Fruit fly (Drosophila melanogaster): Measurements from ENCODE around the gene CheB38a.

CheB38a gene

DNA sequence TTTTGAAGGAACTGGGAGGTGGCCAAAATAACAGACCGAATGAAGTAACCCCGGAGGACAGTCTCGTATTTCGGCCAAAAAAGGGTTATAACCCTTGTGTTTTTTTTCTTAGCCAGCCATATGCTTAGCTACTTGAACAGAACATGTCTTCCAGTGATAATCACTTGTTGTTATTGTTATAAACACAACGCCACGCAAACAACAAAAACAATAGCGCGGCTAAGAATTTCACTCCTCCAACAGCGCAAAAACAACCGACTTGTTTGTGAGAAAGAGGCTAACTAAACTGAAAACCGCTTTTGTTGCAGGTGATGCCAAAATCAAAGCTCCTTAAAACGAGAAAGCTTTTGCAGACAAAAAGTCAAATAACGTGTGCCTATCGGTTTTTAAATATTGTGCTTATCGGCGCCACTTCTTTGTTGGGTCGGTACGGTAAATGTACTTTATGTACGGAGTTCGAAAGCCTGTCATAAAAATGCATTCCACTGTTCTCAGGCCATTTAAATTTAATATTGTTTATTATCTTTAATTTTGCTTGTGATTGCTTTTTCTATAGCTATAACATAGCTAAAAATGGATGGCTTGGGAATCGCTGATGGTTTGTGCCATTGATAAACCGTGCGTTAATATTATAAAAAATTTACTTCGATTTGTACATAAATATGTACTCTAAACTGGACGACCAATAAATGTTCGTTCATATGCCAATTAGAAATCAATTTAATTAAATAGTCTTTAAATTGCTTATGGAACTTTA is 21.4 kb downstream of the CheB38a start, which contains the start of gene vari (continued):
- TF ChIP-seq CG10267 (tag; optimal IDR thresholded peaks at IDR 0.05) = no peak
- no peak for TF ChIP-seq br (optimal IDR thresholded peaks at IDR 0.05)
- no peak for TF ChIP-seq CG7987 (GFP tag; optimal IDR thresholded peaks at IDR 0.05)
- no peak for TF ChIP-seq ab (GFP tag; optimal IDR thresholded peaks at IDR 0.05)
- no peak for TF ChIP-seq CG18011 (GFP tag; optimal IDR thresholded peaks at IDR 0.05)
- TF ChIP-seq sna (GFP tag; IDR thresholded peaks at IDR 0.05; ENCODE audit: partially characterized antibody) = no peak
- no peak for TF ChIP-seq twi (tag; optimal IDR thresholded peaks at IDR 0.05)
- TF ChIP-seq zfh2 (GFP tag; optimal IDR thresholded peaks at IDR 0.05) = no peak
- no peak for TF ChIP-seq CG15479 (GFP tag; optimal IDR thresholded peaks at IDR 0.05)
- peak; percentile 19 for TF ChIP-seq caup (GFP tag; optimal IDR thresholded peaks at IDR 0.05; ENCODE audit: severe bottlenecking)
- peak; percentile 44; the same call in 2 of the 3 replicates for TF ChIP-seq Aef1 (GFP tag; IDR thresholded peaks at IDR 0.05)
- TF ChIP-seq Max (GFP tag; optimal IDR thresholded peaks at IDR 0.05) = no peak
- TF ChIP-seq NC2β (GFP tag; optimal IDR thresholded peaks at IDR 0.05) = no peak
- TF ChIP-seq CG2120 (GFP tag; optimal IDR thresholded peaks at IDR 0.05) = no peak
- TF ChIP-seq CG31388 (GFP tag; optimal IDR thresholded peaks at IDR 0.05) = no peak
- TF ChIP-seq CG17385 (GFP tag; optimal IDR thresholded peaks at IDR 0.05) = peak; percentile 21
- TF ChIP-seq CG18262 (tag; optimal IDR thresholded peaks at IDR 0.05) = no peak
- no peak for TF ChIP-seq CG12391 (tag; optimal IDR thresholded peaks at IDR 0.05)
- no peak for TF ChIP-seq en (GFP tag; optimal IDR thresholded peaks at IDR 0.05)
- TF ChIP-seq CG4820 (GFP tag; optimal IDR thresholded peaks at IDR 0.05) = no peak
- TF ChIP-seq CG17912 (GFP tag; optimal IDR thresholded peaks at IDR 0.05) = no peak
- TF ChIP-seq CG4854 (GFP tag; optimal IDR thresholded peaks at IDR 0.05) = no peak
- no peak for TF ChIP-seq Mad (GFP tag; optimal IDR thresholded peaks at IDR 0.05)
- no peak for TF ChIP-seq Sox102F (GFP tag; optimal IDR thresholded peaks at IDR 0.05)
- TF ChIP-seq Abd-B (GFP tag; optimal IDR thresholded peaks at IDR 0.05) = peak; percentile 45
- no peak for TF ChIP-seq trh (GFP tag; optimal IDR thresholded peaks at IDR 0.05)
- TF ChIP-seq Spps (tag; optimal IDR thresholded peaks at IDR 0.05) = no peak
- no peak for TF ChIP-seq C15 (GFP tag; IDR thresholded peaks at IDR 0.05)
- no peak for TF ChIP-seq CG4617 (GFP tag; optimal IDR thresholded peaks at IDR 0.05; ENCODE audit: borderline replicate concordance)
- TF ChIP-seq CG10543 (GFP tag; optimal IDR thresholded peaks at IDR 0.05) = no peak
- TF ChIP-seq CG8944 (GFP tag; optimal IDR thresholded peaks at IDR 0.05) = no peak
- no peak for TF ChIP-seq nerfin-1 (tag; optimal IDR thresholded peaks at IDR 0.05)
- TF ChIP-seq Six4 (GFP tag; optimal IDR thresholded peaks at IDR 0.05) = no peak
- no peak for TF ChIP-seq hbn (GFP tag; IDR thresholded peaks at IDR 0.05; ENCODE audit: partially characterized antibody)
- no peak for TF ChIP-seq stwl (tag; optimal IDR thresholded peaks at IDR 0.05)
- TF ChIP-seq CG13775 (GFP tag; optimal IDR thresholded peaks at IDR 0.05) = no peak
- TF ChIP-seq CG11456 (GFP tag; IDR thresholded peaks at IDR 0.05) = no peak
- TF ChIP-seq zen (tag; optimal IDR thresholded peaks at IDR 0.05) = no peak
- no peak for TF ChIP-seq Asciz (GFP tag; optimal IDR thresholded peaks at IDR 0.05)
- no peak for TF ChIP-seq Nf-YC (tag; optimal IDR thresholded peaks at IDR 0.05)
- TF ChIP-seq ind (GFP tag; optimal IDR thresholded peaks at IDR 0.05) = no peak
- no peak for TF ChIP-seq Dip2 (GFP tag; IDR thresholded peaks at IDR 0.05)
- TF ChIP-seq esg (GFP tag; conservative IDR thresholded peaks at IDR 0.05) = no peak
- TF ChIP-seq Atf6 (GFP tag; IDR thresholded peaks at IDR 0.05) = 0 out of 2 replicates have a peak, but pooled peaks have one; percentile 17
- no peak for TF ChIP-seq org-1 (GFP tag; optimal IDR thresholded peaks at IDR 0.05)
- TF ChIP-seq Dfd (GFP tag; optimal IDR thresholded peaks at IDR 0.05) = no peak
- TF ChIP-seq mam (GFP tag; optimal IDR thresholded peaks at IDR 0.05) = no peak
- TF ChIP-seq wor (GFP tag; IDR thresholded peaks at IDR 0.05) = no peak
- no peak for TF ChIP-seq onecut (GFP tag; IDR thresholded peaks at IDR 0.05)
- no peak for TF ChIP-seq HHEX (GFP tag; optimal IDR thresholded peaks at IDR 0.05)

Measured in whole organism, embryonic.